Fruit fly (Drosophila melanogaster) whole organism, pupa: Measurements from ENCODE around the gene Skel.
A peak's percentile ranks its signal among the peaks of the same experiment; 100 is the strongest.

Experiments
- CG12605 ChIP-seq: fragments of 200-800 bp; sonication (Bioruptor generic); IDR thresholded peaks from 2 replicates; pipeline ENCODE4 v1.3.6; 2022; ENCODE audit warnings: missing biosample characterization, missing genetic modification characterization
- CG14655 ChIP-seq: fragments of 200-800 bp; sonication (Bioruptor generic); optimal IDR thresholded peaks from 3 replicates; lab custom pipeline; 2017; ENCODE audit warnings: mild to moderate bottlenecking, missing biosample characterization, missing genetic modification reagents, missing genetic modification characterization
- CG17806 ChIP-seq: fragments of 200-800 bp; sonication (Bioruptor generic); optimal IDR thresholded peaks from 2 replicates; lab custom pipeline; 2018; ENCODE audit warnings: missing biosample characterization, mild to moderate bottlenecking, missing genetic modification characterization, moderate library complexity
- CG32121 ChIP-seq: fragments of 200-800 bp; sonication (Bioruptor generic); IDR thresholded peaks from 2 replicates; pipeline ENCODE4 v1.3.6; 2022; ENCODE audit warnings: missing biosample characterization, missing genetic modification characterization
- CG34367 ChIP-seq: fragments of 200-800 bp; sonication (Bioruptor generic); optimal IDR thresholded peaks from 2 replicates; lab custom pipeline; 2018; ENCODE audit warnings: missing biosample characterization, mild to moderate bottlenecking, missing genetic modification characterization
- CG4496 ChIP-seq: fragments of 200-800 bp; sonication (Bioruptor generic); IDR thresholded peaks from 3 replicates; pipeline ENCODE4 v1.3.6; 2022; ENCODE audit warnings: missing biosample characterization, missing genetic modification characterization
- CG9948 ChIP-seq: fragments of 200-800 bp; sonication (Bioruptor generic); optimal IDR thresholded peaks from 2 replicates; lab custom pipeline; 2018; ENCODE audit warnings: missing biosample characterization, mild to moderate bottlenecking, missing genetic modification characterization, moderate library complexity
- EcR ChIP-seq: fragments of 200-800 bp; sonication (Bioruptor generic); optimal IDR thresholded peaks from 3 replicates; lab custom pipeline; 2019; ENCODE audit warnings: missing biosample characterization, missing genetic modification characterization, mild to moderate bottlenecking, moderate library complexity, missing genetic modification reagents
- gl ChIP-seq: fragments of 200-800 bp; sonication (Bioruptor generic); optimal IDR thresholded peaks from 2 replicates; lab custom pipeline; 2018; ENCODE audit warnings: missing biosample characterization, mild to moderate bottlenecking, missing genetic modification characterization
- rn ChIP-seq: fragments of 200-800 bp; sonication (Bioruptor generic); IDR thresholded peaks from 2 replicates; pipeline ENCODE4 v1.3.6; 2022; ENCODE audit warnings: missing biosample characterization, missing genetic modification characterization

- peak; percentile 39 for TF ChIP-seq CG17806 (tag; lab: Kevin White, UChicago)
- no peak for TF ChIP-seq EcR (GFP tag; lab: Kevin White, UChicago)
- TF ChIP-seq rn (GFP tag; lab: Robert Waterston, UW), result no peak
- TF ChIP-seq gl (tag; lab: Kevin White, UChicago), result no peak
- no peak for TF ChIP-seq CG9948 (tag; lab: Kevin White, UChicago)
- TF ChIP-seq CG14655, result peak; percentile 16
- TF ChIP-seq CG4496 (GFP tag; lab: Robert Waterston, UW), result no peak
- TF ChIP-seq CG12605 (GFP tag; lab: Robert Waterston, UW), result no peak
- TF ChIP-seq CG34367 (tag; lab: Kevin White, UChicago), result no peak
- TF ChIP-seq CG32121, result no peak
Measured at dm6 chr3R:10655968-10656367, 30.8 kb upstream of the Skel start.
